Fruit fly (Drosophila melanogaster) ovary, adult (tissue): ENCODE data around the gene CG5727.

Experiments used
- CG17801 ChIP-seq: fragments of 200-800 bp; optimal IDR thresholded peaks from 2 replicates; lab custom pipeline; 2019; ENCODE audit warnings: missing biosample characterization, mild to moderate bottlenecking, missing genetic modification characterization, moderate library complexity; ENCODE audit not compliant: partially characterized antibody

CG5727 gene

DNA sequence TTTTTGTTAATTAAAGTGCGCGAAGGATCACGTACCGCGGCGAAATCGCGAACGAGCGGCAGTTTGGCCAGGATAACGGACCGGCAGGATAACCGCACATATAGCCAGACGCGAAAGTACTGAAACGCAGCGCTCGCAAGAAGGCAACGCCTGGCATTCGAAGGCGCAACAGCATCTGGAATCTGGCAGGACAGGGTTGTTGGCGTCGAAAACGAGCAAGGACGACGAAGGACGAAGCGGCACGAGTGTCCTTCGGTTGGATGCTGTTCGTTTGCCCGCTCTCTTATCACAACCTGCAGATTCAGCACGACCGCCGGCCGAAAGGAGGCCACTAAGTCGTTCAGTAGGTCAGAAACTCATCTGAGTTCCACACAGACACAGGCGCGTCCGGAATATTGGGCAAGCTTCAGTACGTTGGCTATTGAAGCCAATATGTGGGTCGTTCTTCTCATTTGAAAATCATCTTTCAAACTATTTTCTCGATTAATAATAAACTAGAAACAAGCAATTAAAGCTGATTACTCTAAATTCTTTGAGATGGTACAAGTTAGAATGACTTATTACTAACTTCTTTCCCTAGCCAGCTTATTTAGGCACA, 30.2 kb downstream of the CG5727 start, which contains the start of gene CG44153:
TSS of gene CG44153 (minus strand) at position 75 of the 598 bp plus-strand sequence.
- TF ChIP-seq CG17801 (GFP tag; lab: Kevin White, UChicago) = no peak

DNA sequence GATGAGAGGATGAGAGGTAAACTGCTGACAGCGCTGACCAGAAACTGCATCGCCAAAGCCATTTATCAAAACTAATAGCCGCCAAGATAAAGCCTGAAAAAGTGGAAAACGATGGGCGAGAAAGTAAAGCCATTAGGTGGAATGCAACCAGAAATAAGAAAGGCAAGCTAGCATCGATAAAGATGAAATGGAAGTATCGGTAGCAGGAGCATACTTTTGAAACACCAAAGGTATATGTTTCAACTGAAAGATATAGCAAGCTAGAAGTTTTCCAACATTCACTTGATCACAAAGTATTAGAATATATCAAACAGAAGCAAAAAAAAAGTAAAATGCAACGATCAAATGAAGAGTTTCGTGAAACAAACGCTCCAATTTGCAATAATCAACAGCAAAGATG, 38.1 kb downstream of the CG5727 start, which contains the start of gene CG13137:
TSS of gene CG13137 (plus strand) at position 301 of the 400 bp plus-strand sequence.
- TF ChIP-seq CG17801 (GFP tag; lab: Kevin White, UChicago) = no peak
